Fruit fly (Drosophila melanogaster): ENCODE data around the gene mrva.

- TF ChIP-seq OdsH (GFP tag; optimal IDR thresholded peaks at IDR 0.05), result no peak
- TF ChIP-seq Myc (optimal IDR thresholded peaks at IDR 0.05), result peak; percentile 54
- TF ChIP-seq rgr (GFP tag; optimal IDR thresholded peaks at IDR 0.05), result no peak
- TF ChIP-seq fru (GFP tag; optimal IDR thresholded peaks at IDR 0.05), result no peak
- TF ChIP-seq Hr83 (GFP tag; optimal IDR thresholded peaks at IDR 0.05; ENCODE audit: poor library complexity, severe bottlenecking), result no peak
- no peak for TF ChIP-seq h (GFP tag; optimal IDR thresholded peaks at IDR 0.05)
- TF ChIP-seq Abd-B (GFP tag; optimal IDR thresholded peaks at IDR 0.05), result no peak
- TF ChIP-seq Mio (GFP tag; optimal IDR thresholded peaks at IDR 0.05), result no peak
Measured at dm6 chr3L:7371290-7371689, 42.6 kb upstream of the mrva start.
